Worm (Caenorhabditis elegans) whole organism, young adult: ENCODE measurements around the gene K05B2.2.

ENCODE experiments used
- B0261.1 ChIP-seq: sonication (generic microtip); optimal IDR thresholded peaks from 2 replicates; lab custom pipeline; 2016; ENCODE audit warnings: mild to moderate bottlenecking, missing genetic modification characterization, moderate library complexity, missing compliant biosample characterization
- Y95B8A.8 ChIP-seq: fragments of 200-800 bp; sonication (Bioruptor generic); IDR thresholded peaks from 2 replicates; pipeline ENCODE4 v1.3.6; 2022; ENCODE audit warnings: missing genetic modification reagents, missing genetic modification characterization, missing compliant biosample characterization
- aptf-3 ChIP-seq: fragments of 200-800 bp; sonication (Bioruptor generic); IDR thresholded peaks from 2 replicates; pipeline ENCODE4 v1.3.6; 2022; ENCODE audit warnings: missing genetic modification characterization, missing compliant biosample characterization
- attf-6 ChIP-seq: fragments of 200-800 bp; sonication (Bioruptor generic); IDR thresholded peaks from 2 replicates; pipeline ENCODE4 v1.3.6; 2022; ENCODE audit warnings: missing genetic modification reagents, missing genetic modification characterization, missing compliant biosample characterization
- bed-2 ChIP-seq: fragments of 200-800 bp; sonication (Bioruptor generic); IDR thresholded peaks from 2 replicates; pipeline ENCODE4 v1.3.6; 2022; ENCODE audit warnings: missing genetic modification reagents, missing genetic modification characterization, missing compliant biosample characterization
- ceh-40 ChIP-seq: fragments of 200-800 bp; sonication (Bioruptor generic); IDR thresholded peaks from 2 replicates; pipeline ENCODE4 v1.3.6; 2022; ENCODE audit warnings: missing genetic modification characterization, missing compliant biosample characterization
- him-1 ChIP-seq: sonication (generic microtip); optimal IDR thresholded peaks from 2 replicates; lab custom pipeline; 2016; ENCODE audit warnings: missing genotype, missing genetic modification reagents, missing genetic modification characterization, missing compliant biosample characterization
- hmg-1.2 ChIP-seq: fragments of 200-800 bp; sonication (Bioruptor generic); IDR thresholded peaks from 2 replicates; pipeline ENCODE4 v1.3.6; 2022; ENCODE audit warnings: missing genetic modification reagents, missing genetic modification characterization, missing compliant biosample characterization
- nfya-1 ChIP-seq: sonication (generic microtip); optimal IDR thresholded peaks from 2 replicates; lab custom pipeline; 2017; ENCODE audit warnings: antibody characterized with exemption, missing compliant biosample characterization, missing genetic modification characterization, borderline replicate concordance; ENCODE audit not compliant: insufficient read depth
- tlf-1 ChIP-seq: fragments of 200-800 bp; sonication (Bioruptor generic); optimal IDR thresholded peaks from 2 replicates; lab custom pipeline; 2018; ENCODE audit warnings: mild to moderate bottlenecking, missing genetic modification characterization, missing compliant biosample characterization
- xnd-1 ChIP-seq: sonication (generic microtip); optimal IDR thresholded peaks from 2 replicates; lab custom pipeline; 2016; ENCODE audit warnings: missing genotype, missing genetic modification reagents, missing genetic modification characterization, missing compliant biosample characterization
- ztf-28 ChIP-seq: fragments of 200-800 bp; sonication (Bioruptor generic); IDR thresholded peaks from 2 replicates; pipeline ENCODE4 v1.3.6; 2022; ENCODE audit warnings: missing genetic modification reagents, missing genetic modification characterization, missing compliant biosample characterization

DNA sequence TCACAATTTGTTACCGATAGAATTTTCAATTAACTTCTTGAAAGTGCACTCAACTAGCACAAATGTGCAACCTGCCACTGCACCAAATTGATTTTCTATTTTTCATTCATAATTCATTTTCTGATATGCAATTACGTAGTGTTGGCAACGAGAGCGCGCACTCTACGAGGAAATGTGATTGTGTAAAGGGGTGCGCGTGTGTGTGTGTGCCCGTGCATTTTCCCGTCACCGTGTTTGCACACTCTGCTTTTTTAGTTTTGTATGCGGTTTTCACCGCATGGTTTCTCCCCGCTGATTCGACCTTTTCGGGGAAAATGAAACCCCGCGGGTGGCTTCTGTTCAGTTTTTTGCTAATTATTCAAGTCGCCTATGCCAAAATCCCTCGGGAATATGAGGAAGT, 15.7 kb upstream of the K05B2.2 start, which contains the start of gene T07F12.2:
- no peak for TF ChIP-seq B0261.1
- TF ChIP-seq xnd-1 (tag; lab: Kevin White, UChicago) = no peak
- TF ChIP-seq nfya-1 = no peak
- TF ChIP-seq ztf-28 = no peak
- no peak for TF ChIP-seq hmg-1.2 (GFP tag; lab: Robert Waterston, UW)
- TF ChIP-seq him-1 = no peak
- TF ChIP-seq bed-2 (GFP tag; lab: Robert Waterston, UW) = no peak
- TF ChIP-seq tlf-1 = no peak
- no peak for TF ChIP-seq aptf-3 (GFP tag; lab: Robert Waterston, UW)
- TF ChIP-seq attf-6 (GFP tag; lab: Robert Waterston, UW) = no peak
- TF ChIP-seq Y95B8A.8 (GFP tag; lab: Robert Waterston, UW) = no peak
- TF ChIP-seq ceh-40 (GFP tag; lab: Robert Waterston, UW) = no peak
